Worm (Caenorhabditis elegans): ENCODE data around the gene F13A2.2.

F13A2.2 gene

ce11 chrV:4384482-4384881, at the start of gene F13A2.2:
Gene F13A2.2, minus strand, starts transcription at chrV:4384582.
- TF ChIP-seq C04F5.9 (tag; optimal IDR thresholded peaks at IDR 0.05) (no peak), elt-2 (tag; optimal IDR thresholded peaks at IDR 0.05) (no peak)

DNA sequence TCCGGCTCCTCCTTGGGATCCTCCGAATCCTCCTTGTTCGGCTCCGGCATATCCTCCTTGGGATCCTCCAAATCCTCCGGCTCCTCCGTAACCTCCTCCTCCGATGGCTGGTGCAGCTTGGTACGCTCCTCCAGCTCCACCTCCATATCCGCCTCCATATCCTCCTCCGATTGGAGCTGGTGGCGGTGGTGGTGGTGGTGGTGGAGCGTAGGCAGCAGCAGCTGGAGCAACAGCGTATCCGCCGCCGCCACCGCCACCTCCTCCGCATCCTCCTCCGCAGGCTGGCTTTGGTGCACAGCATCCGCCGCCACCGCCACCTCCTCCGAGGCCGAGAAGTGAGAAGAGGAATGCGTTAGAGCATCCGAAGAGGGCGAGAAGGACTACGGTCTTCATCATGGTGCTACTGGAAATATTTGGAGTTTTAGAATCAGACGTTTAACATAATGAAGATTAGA, 48.4 kb upstream of the F13A2.2 start, which contains the start of gene Y47D7A.15:
TSS of gene Y47D7A.15 (minus strand) at position 405 of the 455 bp plus-strand sequence.
- TF ChIP-seq tlp-1 (tag; optimal IDR thresholded peaks at IDR 0.05) (no peak), ceh-8 (GFP tag; optimal IDR thresholded peaks at IDR 0.05) (peak; percentile 62)

DNA sequence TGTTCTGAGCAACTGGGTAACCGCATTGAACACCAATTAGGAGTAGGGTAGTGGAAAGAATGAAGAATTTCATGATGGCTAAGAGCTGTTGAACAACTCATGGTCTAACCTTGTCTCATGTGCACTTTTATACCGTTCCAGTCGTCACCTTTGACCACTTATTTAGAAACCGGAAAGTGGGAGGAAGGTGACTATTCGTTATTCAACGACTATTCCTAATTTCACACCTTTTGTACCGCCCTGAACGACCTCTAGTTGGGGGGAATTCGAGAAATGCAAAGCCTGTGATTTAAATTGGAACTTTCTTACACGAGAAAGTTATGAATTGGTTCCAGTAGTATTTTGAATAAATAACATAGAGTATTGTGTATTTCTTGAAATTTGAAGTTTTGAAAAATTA, 45.2 kb upstream of the F13A2.2 start, which contains the start of gene Y47D7A.12:
TSS of gene Y47D7A.12 (minus strand) at position 101 of the 400 bp plus-strand sequence.
- no peak for TF ChIP-seq rnt-1 (tag; optimal IDR thresholded peaks at IDR 0.05)
- TF ChIP-seq ceh-88 (GFP tag; IDR thresholded peaks at IDR 0.05) = no peak
- no peak for TF ChIP-seq dpl-1 (GFP tag; optimal IDR thresholded peaks at IDR 0.05)
- TF ChIP-seq nhr-90 (tag; optimal IDR thresholded peaks at IDR 0.05; ENCODE audit: poor library complexity) = no peak

DNA sequence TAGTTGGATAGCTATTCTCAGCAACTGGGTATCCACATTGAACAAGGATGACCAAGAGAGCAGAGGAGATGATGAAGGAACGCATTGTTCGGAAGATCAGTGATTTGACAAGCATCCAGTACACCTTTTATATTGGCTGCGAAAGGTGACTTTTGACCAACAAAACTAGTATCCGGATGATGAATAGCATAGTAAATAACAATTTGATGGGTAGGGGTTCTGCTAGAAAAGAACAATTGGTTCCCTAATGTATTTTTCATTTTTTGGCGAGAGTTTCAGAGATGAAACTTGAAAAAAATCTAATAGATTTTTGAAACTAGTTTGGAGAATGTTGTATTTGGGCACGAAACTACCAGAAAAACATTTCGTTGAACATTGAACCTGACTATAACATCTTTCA, 43.8 kb upstream of the F13A2.2 start, which contains the start of gene Y47D7A.11:
TSS of gene Y47D7A.11 (minus strand) at position 101 of the 400 bp plus-strand sequence.
- TF ChIP-seq sptf-1 (tag; optimal IDR thresholded peaks at IDR 0.05) (no peak), zip-4 (GFP tag; optimal IDR thresholded peaks at IDR 0.05) (no peak), lin-13 (GFP tag; optimal IDR thresholded peaks at IDR 0.05) (no peak), efl-1 (optimal IDR thresholded peaks at IDR 0.05) (no peak), efl-1 (GFP tag; optimal IDR thresholded peaks at IDR 0.05 in 1 of 2) (no peak), fkh-8 (tag; optimal IDR thresholded peaks at IDR 0.05) (no peak), tbx-2 (tag; optimal IDR thresholded peaks at IDR 0.05) (no peak), nhr-47 (tag; optimal IDR thresholded peaks at IDR 0.05) (no peak), unc-62 (GFP tag; optimal IDR thresholded peaks at IDR 0.05) (no peak), nhr-11 (tag; optimal IDR thresholded peaks at IDR 0.05) (no peak), C04F5.9 (tag; optimal IDR thresholded peaks at IDR 0.05) (no peak), unc-86 (tag; optimal IDR thresholded peaks at IDR 0.05) (no peak), pqm-1 (tag; optimal IDR thresholded peaks at IDR 0.05) (no peak), alr-1 (tag; optimal IDR thresholded peaks at IDR 0.05; ENCODE audit: borderline replicate concordance) (no peak), fos-1 (tag; optimal IDR thresholded peaks at IDR 0.05) (no peak), dsc-1 (tag; optimal IDR thresholded peaks at IDR 0.05) (no peak), lir-3 (tag; optimal IDR thresholded peaks at IDR 0.05; ENCODE audit: poor library complexity) (no peak), ama-1 (optimal IDR thresholded peaks at IDR 0.05) (no peak), mep-1 (tag; optimal IDR thresholded peaks at IDR 0.05) (no peak), ceh-82 (tag; optimal IDR thresholded peaks at IDR 0.05) (no peak)

DNA sequence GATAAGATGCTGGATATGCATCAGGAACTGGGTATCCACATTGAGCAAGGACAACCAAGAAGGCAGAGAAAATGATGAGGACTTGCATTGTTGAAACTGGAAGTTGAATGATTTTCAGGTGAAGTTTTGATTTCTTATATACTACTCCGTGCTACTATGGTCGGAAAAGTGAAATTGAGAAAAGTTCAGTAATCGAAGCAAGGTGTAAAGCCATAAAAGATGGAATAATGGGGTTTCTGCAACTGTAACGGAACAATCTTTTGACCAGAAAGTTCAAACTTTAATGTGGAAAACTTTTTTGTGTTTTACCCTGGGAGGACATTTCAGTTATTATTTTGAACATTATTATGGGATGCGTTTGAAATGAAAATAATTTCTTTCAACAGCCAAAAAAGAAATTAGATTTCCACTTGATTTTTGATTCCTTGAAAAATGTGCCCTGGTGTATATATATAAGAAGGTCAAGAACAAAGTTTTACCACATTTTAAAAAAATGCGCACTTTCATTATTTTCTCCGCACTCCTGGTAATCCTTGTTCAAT, 39.5 kb upstream of the F13A2.2 start, which contains the start of the genes Y47D7A.9 and Y47D7A.19:
TSS of gene Y47D7A.9 (minus strand) at position 101 of the 542 bp plus-strand sequence.
TSS of gene Y47D7A.19 (plus strand) at position 492 of the 542 bp plus-strand sequence.
- TF ChIP-seq lin-35 (GFP tag; optimal IDR thresholded peaks at IDR 0.05) = no peak
- TF ChIP-seq sox-4 (tag; optimal IDR thresholded peaks at IDR 0.05) = no peak
- no peak for TF ChIP-seq fkh-10 (GFP tag; optimal IDR thresholded peaks at IDR 0.05)
- no peak for TF ChIP-seq tbx-2 (tag; optimal IDR thresholded peaks at IDR 0.05)
- no peak for TF ChIP-seq ceh-90 (tag; optimal IDR thresholded peaks at IDR 0.05)
- TF ChIP-seq nhr-71 (tag; optimal IDR thresholded peaks at IDR 0.05) = no peak
- TF ChIP-seq ceh-88 (GFP tag; IDR thresholded peaks at IDR 0.05) = no peak
- TF ChIP-seq mep-1 (tag; optimal IDR thresholded peaks at IDR 0.05) = no peak
- no peak for TF ChIP-seq hpl-2 (GFP tag; optimal IDR thresholded peaks at IDR 0.05)
- no peak for TF ChIP-seq xbp-1 (tag; optimal IDR thresholded peaks at IDR 0.05)
- no peak for TF ChIP-seq skn-1 (tag; optimal IDR thresholded peaks at IDR 0.05)
- TF ChIP-seq mab-9 (GFP tag; IDR thresholded peaks at IDR 0.05) = no peak
- no peak for TF ChIP-seq Y116A8C.19 (tag; optimal IDR thresholded peaks at IDR 0.05; ENCODE audit: borderline replicate concordance)
- no peak for TF ChIP-seq lin-14 (GFP tag; optimal IDR thresholded peaks at IDR 0.05)
